Fruit fly (Drosophila melanogaster) whole organism, embryonic: ENCODE data around the gene Atg14.

Experiments used
- ATbp ChIP-seq: fragments of 200-800 bp; sonication (Bioruptor generic); optimal IDR thresholded peaks from 2 replicates; lab custom pipeline; 2017; ENCODE audit warnings: missing biosample characterization, mild to moderate bottlenecking, missing genetic modification characterization, missing genetic modification reagents
- Blimp-1 ChIP-seq: fragments of 200-800 bp; sonication (Bioruptor generic); optimal IDR thresholded peaks from 3 replicates; lab custom pipeline; 2018; ENCODE audit warnings: missing biosample characterization, missing genetic modification characterization, mild to moderate bottlenecking, moderate library complexity, missing genetic modification reagents
- C15 ChIP-seq: fragments of 200-800 bp; sonication (Bioruptor generic); IDR thresholded peaks from 3 replicates; pipeline ENCODE4 v1.3.6; 2022; ENCODE audit warnings: missing biosample characterization, missing genetic modification characterization
- CG10321 ChIP-seq: fragments of 200-800 bp; sonication (Bioruptor generic); IDR thresholded peaks from 2 replicates; pipeline ENCODE4 v1.3.6; 2022; ENCODE audit warnings: missing biosample characterization, missing genetic modification characterization
- CG10565 ChIP-seq: fragments of 200-800 bp; sonication (Bioruptor generic); optimal IDR thresholded peaks from 3 replicates; lab custom pipeline; 2016; ENCODE audit warnings: missing biosample characterization, mild to moderate bottlenecking, missing genetic modification characterization
- CG11093 ChIP-seq: fragments of 200-800 bp; sonication (Bioruptor generic); IDR thresholded peaks from 3 replicates; pipeline ENCODE4 v1.3.6; 2022; ENCODE audit warnings: missing biosample characterization, missing genetic modification characterization
- CG12071 ChIP-seq: fragments of 200-800 bp; sonication (Bioruptor generic); optimal IDR thresholded peaks from 3 replicates; lab custom pipeline; 2018; ENCODE audit warnings: missing biosample characterization, mild to moderate bottlenecking, missing genetic modification characterization
- CG13287 ChIP-seq: fragments of 200-800 bp; sonication (Bioruptor generic); IDR thresholded peaks from 2 replicates; pipeline ENCODE4 v1.3.6; 2022; ENCODE audit warnings: missing biosample characterization, missing genetic modification characterization; ENCODE audit not compliant: partially characterized antibody
- CG13424 ChIP-seq: fragments of 200-800 bp; sonication (Bioruptor generic); optimal IDR thresholded peaks from 2 replicates; lab custom pipeline; 2019; ENCODE audit warnings: missing biosample characterization, mild to moderate bottlenecking, missing genetic modification characterization, moderate library complexity
- CG13894 ChIP-seq: fragments of 200-800 bp; sonication (Bioruptor generic); optimal IDR thresholded peaks from 3 replicates; lab custom pipeline; 2018; ENCODE audit warnings: missing biosample characterization, mild to moderate bottlenecking, missing genetic modification characterization, moderate library complexity
- CG16815 ChIP-seq: fragments of 200-800 bp; sonication (Bioruptor generic); optimal IDR thresholded peaks from 3 replicates; lab custom pipeline; 2017; ENCODE audit warnings: missing biosample characterization, mild to moderate bottlenecking, missing genetic modification characterization
- CG17186 ChIP-seq: fragments of 200-800 bp; sonication (Bioruptor generic); optimal IDR thresholded peaks from 3 replicates; lab custom pipeline; 2017; ENCODE audit warnings: missing biosample characterization, missing genetic modification reagents, missing genetic modification characterization
- CG32772 ChIP-seq: fragments of 200-800 bp; sonication (Bioruptor generic); IDR thresholded peaks from 2 replicates; pipeline ENCODE4 v1.3.6; 2022; ENCODE audit warnings: missing biosample characterization, missing genetic modification characterization
- CG4404 ChIP-seq: fragments of 200-800 bp; sonication (Bioruptor generic); IDR thresholded peaks from 2 replicates; pipeline ENCODE4 v1.3.6; 2022; ENCODE audit warnings: missing biosample characterization, missing genetic modification characterization
- CG7786 ChIP-seq: fragments of 200-800 bp; sonication (Bioruptor generic); optimal IDR thresholded peaks from 2 replicates; lab custom pipeline; 2016; ENCODE audit warnings: missing biosample characterization, missing genetic modification characterization
- CG9797 ChIP-seq: fragments of 200-800 bp; sonication (Bioruptor generic); optimal IDR thresholded peaks from 3 replicates; lab custom pipeline; 2018; ENCODE audit warnings: missing biosample characterization, mild to moderate bottlenecking, missing genetic modification characterization
- Camta ChIP-seq: fragments of 200-800 bp; sonication (Bioruptor generic); optimal IDR thresholded peaks from 2 replicates; lab custom pipeline; 2016; ENCODE audit warnings: missing biosample characterization, missing genetic modification characterization
- CrebB ChIP-seq: fragments of 200-800 bp; sonication (Bioruptor generic); optimal IDR thresholded peaks from 3 replicates; lab custom pipeline; 2018; ENCODE audit warnings: missing biosample characterization, mild to moderate bottlenecking, missing genetic modification characterization
- D19B ChIP-seq: fragments of 200-800 bp; sonication (Bioruptor generic); optimal IDR thresholded peaks from 2 replicates; lab custom pipeline; 2017; ENCODE audit warnings: missing biosample characterization, mild to moderate bottlenecking, missing genetic modification characterization
- Dek ChIP-seq: fragments of 200-800 bp; sonication (Bioruptor generic); optimal IDR thresholded peaks from 3 replicates; lab custom pipeline; 2019; ENCODE audit warnings: missing biosample characterization, mild to moderate bottlenecking, missing genetic modification characterization, moderate library complexity
- HLH3B ChIP-seq: fragments of 200-800 bp; sonication (Bioruptor generic); IDR thresholded peaks from 2 replicates; pipeline ENCODE4 v1.3.6; 2022; ENCODE audit warnings: missing biosample characterization, missing genetic modification characterization
- MESR4 ChIP-seq: fragments of 200-800 bp; sonication (Bioruptor generic); optimal IDR thresholded peaks from 2 replicates; lab custom pipeline; 2018; ENCODE audit warnings: missing biosample characterization, mild to moderate bottlenecking, missing genetic modification characterization, moderate library complexity
- Mad ChIP-seq: fragments of 200-800 bp; sonication (Bioruptor generic); optimal IDR thresholded peaks from 2 replicates; lab custom pipeline; 2016; ENCODE audit warnings: missing biosample characterization, missing genetic modification characterization
- NfI ChIP-seq: fragments of 200-800 bp; sonication (Bioruptor generic); optimal IDR thresholded peaks from 3 replicates; lab custom pipeline; 2018; ENCODE audit warnings: missing biosample characterization, mild to moderate bottlenecking, missing genetic modification characterization, moderate library complexity
- TFAM ChIP-seq: fragments of 200-800 bp; sonication (Bioruptor generic); optimal IDR thresholded peaks from 2 replicates; lab custom pipeline; 2017; ENCODE audit warnings: missing biosample characterization, missing genetic modification characterization, inconsistent platforms
- ab ChIP-seq: fragments of 200-800 bp; sonication (Bioruptor generic); optimal IDR thresholded peaks from 2 replicates; lab custom pipeline; 2016; ENCODE audit warnings: missing biosample characterization, missing genetic modification characterization
- bowl ChIP-seq: fragments of 200-800 bp; sonication (Bioruptor generic); IDR thresholded peaks from 2 replicates; pipeline ENCODE4 v1.3.6; 2022; ENCODE audit warnings: missing biosample characterization, missing genetic modification characterization
- btn ChIP-seq: fragments of 200-800 bp; sonication (Bioruptor generic); optimal IDR thresholded peaks from 2 replicates; lab custom pipeline; 2016; ENCODE audit warnings: missing biosample characterization, missing genetic modification characterization
- cato ChIP-seq: fragments of 200-800 bp; sonication (Bioruptor generic); optimal IDR thresholded peaks from 2 replicates; lab custom pipeline; 2016; ENCODE audit warnings: missing biosample characterization, missing genetic modification characterization, borderline replicate concordance
- ems ChIP-seq: fragments of 200-800 bp; sonication (Bioruptor generic); optimal IDR thresholded peaks from 3 replicates; lab custom pipeline; 2016; ENCODE audit warnings: missing biosample characterization, missing genetic modification characterization
- grau ChIP-seq: fragments of 200-800 bp; optimal IDR thresholded peaks from 3 replicates; lab custom pipeline; 2019; ENCODE audit warnings: missing biosample characterization, mild to moderate bottlenecking, missing genetic modification characterization, moderate library complexity
- grn ChIP-seq: fragments of 200-800 bp; sonication (Bioruptor generic); optimal IDR thresholded peaks from 3 replicates; lab custom pipeline; 2017; ENCODE audit warnings: missing biosample characterization, missing genetic modification characterization
- hb ChIP-seq: fragments of 200-800 bp; sonication (Bioruptor generic); IDR thresholded peaks from 3 replicates; pipeline ENCODE4 v1.3.6; 2022; ENCODE audit warnings: missing biosample characterization, missing genetic modification characterization; ENCODE audit not compliant: partially characterized antibody
- nmo ChIP-seq: fragments of 200-800 bp; sonication (Bioruptor generic); optimal IDR thresholded peaks from 2 replicates; lab custom pipeline; 2018; ENCODE audit warnings: missing biosample characterization, mild to moderate bottlenecking, missing genetic modification characterization, moderate library complexity
- pum ChIP-seq: fragments of 200-800 bp; sonication (Bioruptor generic); optimal IDR thresholded peaks from 2 replicates; lab custom pipeline; 2016; ENCODE audit warnings: missing biosample characterization, missing genetic modification characterization
- sc ChIP-seq, 3 experiments: fragments of >200 bp in 2 of 3; fragments of 200-800 bp in 1 of 3; sonication (Bioruptor generic) in 1 of 3; optimal IDR thresholded peaks; 2 replicates in 2 of 3; 3 replicates in 1 of 3; lab custom pipeline; 2017; ENCODE audit warnings: mild to moderate bottlenecking in 1 of 3, missing biosample characterization in 1 of 3, missing genetic modification characterization in 1 of 3, missing genetic modification reagents in 1 of 3
- sd ChIP-seq: fragments of 200-800 bp; sonication (Bioruptor generic); optimal IDR thresholded peaks from 3 replicates; lab custom pipeline; 2018; ENCODE audit warnings: missing biosample characterization, mild to moderate bottlenecking, missing genetic modification characterization, moderate library complexity
- sima ChIP-seq: fragments of 200-800 bp; sonication (Bioruptor generic); optimal IDR thresholded peaks from 2 replicates; lab custom pipeline; 2016; ENCODE audit warnings: missing biosample characterization, missing genetic modification characterization
- slou ChIP-seq: fragments of 200-800 bp; sonication (Bioruptor generic); optimal IDR thresholded peaks from 3 replicates; lab custom pipeline; 2016; ENCODE audit warnings: missing biosample characterization, missing genetic modification characterization
- stwl ChIP-seq: fragments of 200-800 bp; sonication (Bioruptor generic); optimal IDR thresholded peaks from 3 replicates; lab custom pipeline; 2018; ENCODE audit warnings: missing biosample characterization, mild to moderate bottlenecking, missing genetic modification characterization, moderate library complexity
- toy ChIP-seq: fragments of 200-800 bp; sonication (Bioruptor generic); IDR thresholded peaks from 2 replicates; pipeline ENCODE4 v1.3.6; 2022; ENCODE audit warnings: missing biosample characterization, missing genetic modification characterization
- trem ChIP-seq: fragments of 200-800 bp; optimal IDR thresholded peaks from 3 replicates; lab custom pipeline; 2019; ENCODE audit warnings: missing biosample characterization, mild to moderate bottlenecking, missing genetic modification characterization, moderate library complexity
- ttk ChIP-seq: fragments of 200-800 bp; sonication (Bioruptor generic); IDR thresholded peaks from 2 replicates; pipeline ENCODE4 v2.1.2; 2022; ENCODE audit warnings: missing biosample characterization, missing genetic modification characterization
- unc-4 ChIP-seq: fragments of 200-800 bp; sonication (Bioruptor generic); IDR thresholded peaks from 2 replicates; pipeline ENCODE4 v1.3.6; 2022; ENCODE audit warnings: missing biosample characterization, missing genetic modification characterization; ENCODE audit not compliant: partially characterized antibody
- unpg ChIP-seq: fragments of 200-800 bp; sonication (Bioruptor generic); optimal IDR thresholded peaks from 3 replicates; lab custom pipeline; 2018; ENCODE audit warnings: missing biosample characterization, mild to moderate bottlenecking, missing genetic modification characterization, moderate library complexity
- usp ChIP-seq: fragments of >200 bp; optimal IDR thresholded peaks from 2 replicates; lab custom pipeline; 2017; ENCODE audit warnings: missing biosample characterization, missing genetic modification characterization
- wek ChIP-seq: fragments of 200-800 bp; sonication (Bioruptor generic); optimal IDR thresholded peaks from 3 replicates; lab custom pipeline; 2018; ENCODE audit warnings: missing biosample characterization, mild to moderate bottlenecking, missing genetic modification characterization, moderate library complexity
- zen2 ChIP-seq: fragments of 200-800 bp; sonication (Bioruptor generic); IDR thresholded peaks from 3 replicates; pipeline ENCODE4 v1.3.6; 2022; ENCODE audit warnings: missing biosample characterization, missing genetic modification characterization; ENCODE audit not compliant: partially characterized antibody

Gene Atg14

DNA sequence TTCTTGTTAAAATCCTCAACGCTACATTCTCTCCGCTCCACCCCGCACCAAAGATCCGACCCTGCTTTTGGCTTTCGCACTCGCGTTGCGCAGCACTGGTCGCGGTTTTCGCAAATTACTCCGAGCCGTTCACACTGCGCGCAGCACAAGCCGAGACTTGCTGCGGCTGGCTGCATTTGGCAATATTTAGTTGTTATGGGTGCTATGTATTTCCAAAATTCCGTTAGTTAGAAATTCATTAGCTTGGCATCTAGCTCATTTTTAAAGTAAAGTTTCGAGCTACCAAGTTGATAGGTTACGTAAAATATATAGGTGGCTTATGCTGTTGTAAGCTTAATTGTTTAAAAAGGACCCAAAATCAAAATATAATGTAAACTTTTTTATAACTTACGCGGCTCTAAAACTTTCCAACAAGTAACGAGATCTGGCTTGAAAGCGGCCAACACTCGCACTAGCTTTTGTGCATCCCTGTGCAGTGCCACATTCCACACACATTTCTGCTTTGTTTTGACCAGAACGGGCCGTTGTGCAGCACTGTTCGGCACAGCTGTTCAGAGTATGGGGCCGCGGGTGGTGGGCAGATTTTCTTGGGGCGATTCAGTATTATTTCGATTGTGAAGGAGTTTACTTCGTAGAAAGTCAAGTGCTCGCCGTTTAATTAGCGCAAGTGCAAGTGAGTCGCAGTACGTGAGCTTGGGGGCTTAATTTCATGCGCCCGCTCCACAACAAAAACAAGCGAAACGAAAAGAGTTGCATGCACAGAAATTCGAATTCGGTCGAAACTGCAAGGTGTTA lies 6.8 kb downstream of the Atg14 start, which contains the start of the genes yem and Ctl2:
Gene yem, minus strand, starts transcription at position 63 of the 795 bp plus-strand sequence.
Gene Ctl2, plus strand, starts transcription at position 554 of the 795 bp plus-strand sequence.
- TF ChIP-seq CG4404 (GFP tag; lab: Robert Waterston, UW) (peak; percentile 65), CrebB (no peak), CG13894 (tag; lab: Kevin White, UChicago) (peak; percentile 1), CG32772 (0 out of 2 replicates have a peak, but pooled peaks have one; percentile 36), unc-4 (GFP tag; lab: Robert Waterston, UW) (no peak), TFAM (GFP tag; lab: Kevin White, UChicago) (no peak), CG16815 (GFP tag; lab: Kevin White, UChicago) (peak; percentile 82), grau (peak; percentile 72), cato (peak; percentile 57), grn (GFP tag; lab: Kevin White, UChicago) (no peak), MESR4 (GFP tag; lab: Kevin White, UChicago) (peak; percentile 41), sd (tag; lab: Kevin White, UChicago) (peak; percentile 100), NfI (GFP tag; lab: Kevin White, UChicago) (peak; percentile 44), Camta (GFP tag; lab: Kevin White, UChicago) (peak; percentile 80), Mad (GFP tag; lab: Kevin White, UChicago) (peak; percentile 67), slou (GFP tag; lab: Kevin White, UChicago) (peak; percentile 59), wek (GFP tag; lab: Kevin White, UChicago) (no peak), C15 (GFP tag; lab: Robert Waterston, UW) (no peak), CG13424 (peak; percentile 71), CG11093 (GFP tag; lab: Robert Waterston, UW) (no peak; the same call in 2 of the 3 replicates), ttk (GFP tag; lab: Robert Waterston, UW) (peak; percentile 37; the same call in 1 of the 2 replicates), CG13287 (GFP tag; lab: Robert Waterston, UW) (peak; percentile 14; the same call in 1 of the 2 replicates), btn (GFP tag; lab: Kevin White, UChicago) (peak; percentile 50), ems (GFP tag; lab: Kevin White, UChicago) (peak; percentile 72), usp (no peak), bowl (GFP tag; lab: Robert Waterston, UW) (no peak), CG12071 (GFP tag; lab: Kevin White, UChicago) (peak; percentile 38), CG10321 (GFP tag; lab: Robert Waterston, UW) (0 out of 2 replicates have a peak, but pooled peaks have one; percentile 20), zen2 (GFP tag; lab: Robert Waterston, UW) (no peak), trem (peak; percentile 48), sima (peak; percentile 2), ATbp (peak; percentile 19), unpg (GFP tag; lab: Kevin White, UChicago) (no peak), CG17186 (GFP tag; lab: Kevin White, UChicago) (peak; percentile 68), Blimp-1 (GFP tag; lab: Kevin White, UChicago) (peak; percentile 23), hb (no peak), CG10565 (GFP tag; lab: Kevin White, UChicago) (no peak), ab (GFP tag; lab: Kevin White, UChicago) (peak; percentile 58), toy (GFP tag; lab: Robert Waterston, UW) (no peak), CG9797 (GFP tag; lab: Kevin White, UChicago) (peak; percentile 37), sc (optimal IDR thresholded peaks at IDR 0.05; lab: Kevin White, UChicago) (no peak), sc (GFP tag; optimal IDR thresholded peaks at IDR 0.05; lab: Kevin White, UChicago) (peak; percentile 12), pum (GFP tag; lab: Kevin White, UChicago) (peak; percentile 83), HLH3B (GFP tag; lab: Robert Waterston, UW) (peak; percentile 39; the same call in 1 of the 2 replicates), Dek (tag; lab: Kevin White, UChicago) (peak; percentile 67), nmo (GFP tag; lab: Kevin White, UChicago) (peak; percentile 83), stwl (tag; lab: Kevin White, UChicago) (peak; percentile 51), CG7786 (peak; percentile 86), D19B (GFP tag; lab: Kevin White, UChicago) (peak; percentile 50)
